Fruit fly (Drosophila melanogaster): ENCODE data around the gene CG42556.

Gene CG42556

DNA sequence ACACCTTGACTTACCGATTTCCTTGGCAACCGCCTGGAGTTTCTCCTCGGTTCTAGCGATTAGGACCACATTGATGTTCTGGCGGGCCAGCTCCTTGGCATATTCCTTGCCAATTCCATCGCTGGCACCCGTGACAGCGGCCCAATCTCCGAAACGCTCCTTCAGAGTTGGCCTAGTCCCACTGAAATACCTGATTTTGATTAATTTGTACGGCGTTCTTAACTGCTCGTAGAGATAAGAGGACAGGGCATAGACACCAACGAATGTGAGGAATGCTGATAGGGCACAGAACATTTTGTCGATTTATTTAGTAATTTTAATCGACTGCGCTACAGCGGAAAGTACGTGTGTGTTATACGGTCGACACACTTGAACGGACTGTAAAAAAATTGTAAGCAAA, 28.6 kb upstream of the CG42556 start, which contains the start of gene CG6012:
Gene CG6012 (minus strand): TSS at position 364 of the 400 bp plus-strand sequence.
- TF ChIP-seq cic (GFP tag; optimal IDR thresholded peaks at IDR 0.05) (peak; percentile 11), CG33017 (tag; optimal IDR thresholded peaks at IDR 0.05) (no peak)

DNA sequence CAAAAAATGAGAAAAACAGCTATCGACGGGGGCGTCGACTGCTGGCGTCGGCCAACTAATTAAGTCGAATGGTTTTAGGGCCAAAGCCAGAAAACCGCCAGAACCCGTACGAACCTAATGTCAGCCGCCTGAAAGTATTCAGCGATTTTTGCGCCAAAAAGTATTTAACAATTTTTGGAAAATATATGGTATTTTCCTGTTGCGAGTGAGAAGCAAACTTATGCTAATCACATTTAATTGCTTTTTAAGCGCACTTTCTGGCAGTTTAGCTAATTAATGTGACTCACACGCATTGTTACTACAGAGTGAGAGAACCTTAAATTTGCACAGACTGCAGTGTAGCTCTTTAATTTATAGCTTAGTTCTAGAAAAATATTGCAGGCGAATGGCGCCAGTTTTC, 27.2 kb upstream of the CG42556 start:
- TF ChIP-seq bab1 (GFP tag; optimal IDR thresholded peaks at IDR 0.05): no peak
- TF ChIP-seq Mnt (GFP tag; optimal IDR thresholded peaks at IDR 0.05): no peak
- no peak for TF ChIP-seq CG5204 (GFP tag; optimal IDR thresholded peaks at IDR 0.05)
- no peak for TF ChIP-seq Hr96 (GFP tag; optimal IDR thresholded peaks at IDR 0.05)
- no peak for TF ChIP-seq CG14711 (tag; optimal IDR thresholded peaks at IDR 0.05)
- no peak for TF ChIP-seq kay (GFP tag; ENCODE audit: borderline replicate concordance)
- no peak for TF ChIP-seq tj (GFP tag; optimal IDR thresholded peaks at IDR 0.05)
- no peak for TF ChIP-seq CG7101 (tag; optimal IDR thresholded peaks at IDR 0.05)
- TF ChIP-seq CG11617 (GFP tag; optimal IDR thresholded peaks at IDR 0.05): no peak
- no peak for TF ChIP-seq Clk (GFP tag; optimal IDR thresholded peaks at IDR 0.05)
- no peak for TF ChIP-seq ovo (GFP tag; optimal IDR thresholded peaks at IDR 0.05)
- no peak for TF ChIP-seq Crg-1 (GFP tag; optimal IDR thresholded peaks at IDR 0.05)
- no peak for TF ChIP-seq cic (GFP tag; optimal IDR thresholded peaks at IDR 0.05)
- TF ChIP-seq cnc (optimal IDR thresholded peaks at IDR 0.05): no peak
- no peak for TF ChIP-seq toe (GFP tag; optimal IDR thresholded peaks at IDR 0.05)
- no peak for TF ChIP-seq CG33017 (tag; optimal IDR thresholded peaks at IDR 0.05)

DNA sequence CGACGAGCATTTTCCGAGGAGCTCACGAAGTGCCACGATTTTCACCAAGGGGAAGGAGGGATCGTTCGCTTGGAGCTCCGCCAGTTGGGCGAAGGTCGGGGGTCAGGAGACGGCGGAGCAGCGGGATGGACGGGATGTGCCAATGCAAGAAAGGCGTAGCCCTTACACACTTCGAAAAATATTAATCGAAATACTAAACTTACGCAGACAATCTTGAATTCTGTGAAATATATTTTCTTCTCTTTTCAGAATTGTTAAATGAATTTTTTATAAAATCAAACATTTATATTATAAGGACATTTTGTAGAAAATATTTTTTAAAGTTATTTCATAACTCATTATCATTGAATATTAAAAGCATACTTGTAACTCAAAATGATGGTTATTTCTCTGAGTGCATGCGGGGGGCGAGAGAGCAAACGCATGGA, 20.8 kb upstream of the CG42556 start:
- TF ChIP-seq cnc (optimal IDR thresholded peaks at IDR 0.05) (no peak), bab1 (GFP tag; optimal IDR thresholded peaks at IDR 0.05) (no peak), Mnt (GFP tag; optimal IDR thresholded peaks at IDR 0.05) (no peak), CG33017 (tag; optimal IDR thresholded peaks at IDR 0.05) (no peak), CG1620 (GFP tag; optimal IDR thresholded peaks at IDR 0.05) (no peak), CG7101 (tag; optimal IDR thresholded peaks at IDR 0.05) (no peak), Hr96 (GFP tag; optimal IDR thresholded peaks at IDR 0.05) (no peak)

DNA sequence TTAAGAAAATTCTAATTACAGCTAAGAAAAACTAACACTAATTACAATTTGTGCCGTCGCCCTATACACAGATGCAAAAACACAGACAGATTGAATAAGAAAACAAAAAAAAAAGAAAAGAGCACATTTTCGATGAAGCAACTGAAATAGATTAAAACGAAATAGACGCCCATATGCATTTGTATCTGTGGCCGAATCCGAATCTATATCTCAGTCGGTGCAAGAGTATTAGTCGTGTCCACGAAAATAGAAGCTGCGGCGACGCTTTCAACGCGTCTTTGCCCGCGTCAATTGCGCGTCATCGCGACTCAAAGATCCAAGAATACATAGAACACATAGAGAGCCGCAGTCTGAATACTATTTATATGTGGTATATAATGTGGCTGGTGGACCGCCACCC, 14.8 kb upstream of the CG42556 start:
- TF ChIP-seq kay (GFP tag; ENCODE audit: borderline replicate concordance): peak; percentile 54
- no peak for TF ChIP-seq CG14711 (tag; optimal IDR thresholded peaks at IDR 0.05)

DNA sequence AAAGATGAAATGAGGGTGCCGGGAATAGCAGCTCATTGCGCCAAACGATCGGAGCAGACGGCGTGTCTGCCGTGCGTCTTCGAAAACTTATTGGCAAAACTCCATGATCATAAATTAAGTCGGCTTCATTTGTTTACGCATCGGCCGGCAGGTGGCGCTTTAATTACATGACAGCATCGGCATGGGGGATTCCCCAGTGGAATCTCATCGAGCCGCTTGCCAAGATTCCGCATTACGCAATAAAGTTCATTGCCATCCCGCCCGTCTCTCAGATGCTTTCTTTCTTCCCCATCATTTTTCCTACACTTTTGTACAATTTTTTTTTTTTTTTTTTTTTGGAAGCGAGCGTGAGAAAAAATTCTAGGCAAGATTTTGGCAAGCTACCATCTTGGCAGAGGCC, 13.2 kb upstream of the CG42556 start:
- no peak for TF ChIP-seq Mnt (GFP tag; optimal IDR thresholded peaks at IDR 0.05)
- TF ChIP-seq bab1 (GFP tag; optimal IDR thresholded peaks at IDR 0.05): no peak
- no peak for TF ChIP-seq CG12768 (GFP tag; optimal IDR thresholded peaks at IDR 0.05)
- TF ChIP-seq pad (GFP tag; optimal IDR thresholded peaks at IDR 0.05): no peak
- no peak for TF ChIP-seq Clk (GFP tag; optimal IDR thresholded peaks at IDR 0.05)
- TF ChIP-seq Crg-1 (GFP tag; optimal IDR thresholded peaks at IDR 0.05): no peak
- no peak for TF ChIP-seq cnc (optimal IDR thresholded peaks at IDR 0.05)
- TF ChIP-seq CG11617 (GFP tag; optimal IDR thresholded peaks at IDR 0.05): no peak
- no peak for TF ChIP-seq kay (GFP tag; ENCODE audit: borderline replicate concordance)
- no peak for TF ChIP-seq CG5204 (GFP tag; optimal IDR thresholded peaks at IDR 0.05)
- TF ChIP-seq CG7101 (tag; optimal IDR thresholded peaks at IDR 0.05): no peak
- TF ChIP-seq toe (GFP tag; optimal IDR thresholded peaks at IDR 0.05): no peak
- no peak for TF ChIP-seq CG14711 (tag; optimal IDR thresholded peaks at IDR 0.05)
- no peak for TF ChIP-seq cic (GFP tag; optimal IDR thresholded peaks at IDR 0.05)
- TF ChIP-seq CG1620 (GFP tag; optimal IDR thresholded peaks at IDR 0.05): no peak

DNA sequence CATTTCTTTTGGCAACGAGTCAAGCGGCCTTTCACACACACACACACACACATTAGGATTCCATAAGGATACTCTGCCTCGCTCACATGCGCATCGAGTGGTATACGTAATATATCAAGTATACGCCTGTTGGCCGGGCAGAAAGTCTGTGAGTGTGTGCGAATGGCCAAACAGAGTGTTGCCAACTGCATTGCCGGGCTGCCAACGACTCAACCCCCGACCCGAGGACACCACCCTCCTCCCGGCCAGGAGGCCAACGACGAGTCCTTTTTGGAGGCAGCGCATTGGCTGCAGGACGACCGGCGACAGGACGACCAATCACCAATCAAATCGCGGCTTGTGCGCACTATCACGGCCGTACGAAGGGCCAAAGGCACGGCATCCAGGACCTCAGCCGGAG, 12.0 kb upstream of the CG42556 start:
- TF ChIP-seq Clk (GFP tag; optimal IDR thresholded peaks at IDR 0.05) (no peak), CG7101 (tag; optimal IDR thresholded peaks at IDR 0.05) (no peak), CG33017 (tag; optimal IDR thresholded peaks at IDR 0.05) (no peak), ovo (GFP tag; optimal IDR thresholded peaks at IDR 0.05) (no peak), pad (GFP tag; optimal IDR thresholded peaks at IDR 0.05) (no peak), CG11617 (GFP tag; optimal IDR thresholded peaks at IDR 0.05) (no peak), tj (GFP tag; optimal IDR thresholded peaks at IDR 0.05) (no peak), Crg-1 (GFP tag; optimal IDR thresholded peaks at IDR 0.05) (no peak), kay (GFP tag; ENCODE audit: borderline replicate concordance) (no peak), bab1 (GFP tag; optimal IDR thresholded peaks at IDR 0.05) (no peak), cic (GFP tag; optimal IDR thresholded peaks at IDR 0.05) (no peak), CG14711 (tag; optimal IDR thresholded peaks at IDR 0.05) (no peak), CG1620 (GFP tag; optimal IDR thresholded peaks at IDR 0.05) (no peak), CG12768 (GFP tag; optimal IDR thresholded peaks at IDR 0.05) (no peak), Hr96 (GFP tag; optimal IDR thresholded peaks at IDR 0.05) (no peak), toe (GFP tag; optimal IDR thresholded peaks at IDR 0.05) (no peak), CG5204 (GFP tag; optimal IDR thresholded peaks at IDR 0.05) (no peak), cnc (optimal IDR thresholded peaks at IDR 0.05) (no peak), Mnt (GFP tag; optimal IDR thresholded peaks at IDR 0.05) (no peak)

DNA sequence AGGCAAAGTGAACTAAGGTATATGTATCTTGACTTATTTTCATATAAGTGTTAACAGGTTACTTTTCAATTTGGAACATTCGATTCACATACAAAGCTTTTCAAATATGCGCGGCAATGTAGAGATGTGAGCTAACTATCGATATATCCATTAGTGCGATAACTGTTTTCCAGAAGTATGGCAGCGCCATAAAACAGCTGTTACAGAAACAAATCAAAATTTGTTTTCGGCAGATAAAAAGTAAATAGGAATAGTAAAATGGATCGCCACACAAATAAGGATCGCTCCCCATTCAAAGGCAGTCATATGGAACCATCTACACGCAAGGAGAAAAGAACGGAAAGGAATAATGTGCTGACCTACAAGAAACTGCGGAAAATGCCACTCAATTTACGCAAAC, 10.4 kb upstream of the CG42556 start, which contains the start of the genes CG32832, CG31743 and CG34313:
Gene CG32832 (minus strand): TSS at position 3 of the 400 bp plus-strand sequence.
Gene CG31743 (plus strand): TSS at position 230 of the 400 bp plus-strand sequence.
Gene CG34313 (plus strand): TSS at position 230 of the 400 bp plus-strand sequence.
- TF ChIP-seq CG11617 (GFP tag; optimal IDR thresholded peaks at IDR 0.05): no peak
- no peak for TF ChIP-seq CG1620 (GFP tag; optimal IDR thresholded peaks at IDR 0.05)
- TF ChIP-seq Hr96 (GFP tag; optimal IDR thresholded peaks at IDR 0.05): no peak
- TF ChIP-seq Crg-1 (GFP tag; optimal IDR thresholded peaks at IDR 0.05): no peak
- no peak for TF ChIP-seq CG7045 (GFP tag; optimal IDR thresholded peaks at IDR 0.05)
- TF ChIP-seq Clk (GFP tag; optimal IDR thresholded peaks at IDR 0.05): no peak
- no peak for TF ChIP-seq Mnt (GFP tag; optimal IDR thresholded peaks at IDR 0.05)
- TF ChIP-seq tj (GFP tag; optimal IDR thresholded peaks at IDR 0.05): no peak
- no peak for TF ChIP-seq CG14711 (tag; optimal IDR thresholded peaks at IDR 0.05)
- TF ChIP-seq cnc (optimal IDR thresholded peaks at IDR 0.05): no peak
- no peak for TF ChIP-seq CG12768 (GFP tag; optimal IDR thresholded peaks at IDR 0.05)
- no peak for TF ChIP-seq CG5204 (GFP tag; optimal IDR thresholded peaks at IDR 0.05)
- no peak for TF ChIP-seq kay (GFP tag; ENCODE audit: borderline replicate concordance)
- TF ChIP-seq CG7101 (tag; optimal IDR thresholded peaks at IDR 0.05): no peak
- no peak for TF ChIP-seq CG33017 (tag; optimal IDR thresholded peaks at IDR 0.05)
- no peak for TF ChIP-seq cic (GFP tag; optimal IDR thresholded peaks at IDR 0.05)

Data from whole organism, adult.